Worm (Caenorhabditis elegans) whole organism, L4 larva: ENCODE measurements around the gene srbc-33.
"Not testable (repeated sequence)": the region's sequence is repeated elsewhere in the genome, so short reads cannot be mapped to it uniquely, and the experiment has no call there.

ENCODE experiments used
- F26F4.8 ChIP-seq: fragments of 200-800 bp; sonication (Bioruptor generic); conservative IDR thresholded peaks from 2 replicates; pipeline ENCODE4 v1.3.6; 2022; ENCODE audit warnings: missing genetic modification characterization, missing compliant biosample characterization
- F37D6.2 ChIP-seq: sonication (generic microtip); optimal IDR thresholded peaks from 2 replicates; lab custom pipeline; 2016; ENCODE audit warnings: mild to moderate bottlenecking, missing genetic modification characterization, missing compliant biosample characterization
- T20F7.1 ChIP-seq: fragments of 200-800 bp; sonication (Bioruptor generic); optimal IDR thresholded peaks from 2 replicates; lab custom pipeline; 2018; ENCODE audit warnings: mild to moderate bottlenecking, missing genetic modification characterization, missing compliant biosample characterization
- ZK337.2 ChIP-seq: fragments of 200-800 bp; sonication (Bioruptor generic); IDR thresholded peaks from 2 replicates; pipeline ENCODE4 v1.3.6; 2022; ENCODE audit warnings: missing genetic modification reagents, missing genetic modification characterization, missing compliant biosample characterization
- cey-2 ChIP-seq: sonication (generic microtip); optimal IDR thresholded peaks from 3 replicates; lab custom pipeline; 2017; ENCODE audit warnings: missing genetic modification characterization, mild to moderate bottlenecking, missing compliant biosample characterization, antibody characterized with exemption, borderline replicate concordance; ENCODE audit not compliant: insufficient read depth
- daf-12 ChIP-seq: fragments of 150-350 bp; optimal IDR thresholded peaks from 2 replicates; lab custom pipeline; 2014; ENCODE audit warnings: missing biosample characterization, missing genetic modification reagents, missing genetic modification characterization
- daf-16 ChIP-seq, 3 experiments: sonication (generic microtip); optimal IDR thresholded peaks; 2 replicates each; lab custom pipeline; 2016 to 2017; ENCODE audit warnings: missing genetic modification characterization in 3 of 3, missing genetic modification reagents in 3 of 3, mild to moderate bottlenecking in 2 of 3, missing compliant biosample characterization in 2 of 3, missing biosample characterization in 1 of 3, moderate library complexity in 1 of 3
- dmd-6 ChIP-seq: fragments of 200-800 bp; sonication (Bioruptor generic); IDR thresholded peaks from 2 replicates; pipeline ENCODE4 v1.3.6; 2022; ENCODE audit warnings: missing genetic modification reagents, missing genetic modification characterization, missing compliant biosample characterization
- dmd-9 ChIP-seq: fragments of 200-800 bp; sonication (Bioruptor generic); IDR thresholded peaks from 2 replicates; pipeline ENCODE4 v1.3.6; 2022; ENCODE audit warnings: missing genetic modification reagents, missing genetic modification characterization, missing compliant biosample characterization
- dve-1 ChIP-seq: sonication (generic microtip); optimal IDR thresholded peaks from 2 replicates; lab custom pipeline; 2017; ENCODE audit warnings: antibody characterized with exemption, mild to moderate bottlenecking, missing genetic modification characterization, missing compliant biosample characterization; ENCODE audit not compliant: insufficient read depth
- gei-8 ChIP-seq: fragments of 200-800 bp; sonication (Bioruptor generic); optimal IDR thresholded peaks from 2 replicates; lab custom pipeline; 2018; ENCODE audit warnings: mild to moderate bottlenecking, missing genetic modification characterization, missing compliant biosample characterization
- hif-1 ChIP-seq, 2 experiments: sonication (generic microtip); optimal IDR thresholded peaks; 2 replicates each; lab custom pipeline; 2016 to 2017; ENCODE audit warnings: missing compliant biosample characterization in 2 of 2, missing genetic modification characterization in 2 of 2, missing genetic modification reagents in 2 of 2, missing genotype in 2 of 2, mild to moderate bottlenecking in 1 of 2
- hlh-11 ChIP-seq: fragments of 200-800 bp; sonication (Bioruptor generic); optimal IDR thresholded peaks from 2 replicates; lab custom pipeline; 2018; ENCODE audit warnings: mild to moderate bottlenecking, missing genetic modification characterization, missing compliant biosample characterization
- hlh-30 ChIP-seq: sonication (generic microtip); optimal IDR thresholded peaks from 2 replicates; lab custom pipeline; 2017; ENCODE audit warnings: antibody characterized with exemption, mild to moderate bottlenecking, missing genetic modification characterization, missing compliant biosample characterization; ENCODE audit not compliant: insufficient read depth
- lin-1 ChIP-seq: fragments of 200-800 bp; sonication (Bioruptor generic); IDR thresholded peaks from 2 replicates; pipeline ENCODE4 v1.3.6; 2022; ENCODE audit warnings: missing genetic modification reagents, missing genetic modification characterization, missing compliant biosample characterization
- lin-29 ChIP-seq: fragments of 200-800 bp; sonication (Bioruptor generic); IDR thresholded peaks from 2 replicates; pipeline ENCODE4 v1.3.6; 2022; ENCODE audit warnings: missing genetic modification reagents, missing genetic modification characterization, missing compliant biosample characterization
- lir-3 ChIP-seq: sonication (generic microtip); optimal IDR thresholded peaks from 2 replicates; lab custom pipeline; 2016; ENCODE audit warnings: mild to moderate bottlenecking, missing genetic modification characterization, missing compliant biosample characterization
- lsy-2 ChIP-seq, 2 experiments: fragments of 150-350 bp in 1 of 2; sonication (generic microtip) in 1 of 2; optimal IDR thresholded peaks; 2 replicates each; lab custom pipeline; 2014 to 2017; ENCODE audit warnings: missing biosample characterization in 2 of 2, missing genetic modification characterization in 2 of 2
- madf-9 ChIP-seq: fragments of 200-800 bp; sonication (Bioruptor generic); conservative IDR thresholded peaks from 2 replicates; pipeline ENCODE4 v1.3.6; 2022; ENCODE audit warnings: missing genetic modification reagents, missing genetic modification characterization, missing compliant biosample characterization
- mdl-1 ChIP-seq, 2 experiments: fragments of 150-350 bp in 1 of 2; sonication (generic microtip) in 1 of 2; optimal IDR thresholded peaks; 2 replicates each; lab custom pipeline; 2014 to 2017; ENCODE audit warnings: missing biosample characterization in 2 of 2, missing genetic modification characterization in 2 of 2
- mdt-29 ChIP-seq: fragments of 200-800 bp; sonication (Bioruptor generic); IDR thresholded peaks from 2 replicates; pipeline ENCODE4 v1.3.6; 2022; ENCODE audit warnings: missing genetic modification reagents, missing genetic modification characterization, missing compliant biosample characterization
- nhr-28 ChIP-seq: fragments of 150-350 bp; optimal IDR thresholded peaks from 2 replicates; lab custom pipeline; 2014; ENCODE audit warnings: missing biosample characterization, missing genetic modification characterization
- nhr-41 ChIP-seq: fragments of 200-800 bp; sonication (Bioruptor generic); IDR thresholded peaks from 2 replicates; pipeline ENCODE4 v1.3.6; 2022; ENCODE audit warnings: missing genetic modification reagents, missing genetic modification characterization, missing compliant biosample characterization
- nhr-48 ChIP-seq: sonication (generic microtip); optimal IDR thresholded peaks from 2 replicates; lab custom pipeline; 2016; ENCODE audit warnings: mild to moderate bottlenecking, missing genetic modification characterization, missing compliant biosample characterization
- nhr-77 ChIP-seq: fragments of 150-350 bp; optimal IDR thresholded peaks from 2 replicates; lab custom pipeline; 2014; ENCODE audit warnings: missing biosample characterization, missing genetic modification characterization
- php-3 ChIP-seq: fragments of 200-800 bp; sonication (Bioruptor generic); IDR thresholded peaks from 2 replicates; pipeline ENCODE4 v1.3.6; 2022; ENCODE audit warnings: missing genetic modification reagents, missing genetic modification characterization, missing compliant biosample characterization
- pqm-1 ChIP-seq: sonication (generic microtip); optimal IDR thresholded peaks from 2 replicates; lab custom pipeline; 2017; ENCODE audit warnings: missing biosample characterization, missing genetic modification characterization
- rbr-2 ChIP-seq: sonication (generic microtip); optimal IDR thresholded peaks from 2 replicates; lab custom pipeline; 2016; ENCODE audit warnings: missing genotype, missing genetic modification characterization, missing compliant biosample characterization
- sdz-12 ChIP-seq: fragments of 200-800 bp; sonication (Bioruptor generic); optimal IDR thresholded peaks from 2 replicates; lab custom pipeline; 2018; ENCODE audit warnings: mild to moderate bottlenecking, missing genetic modification characterization, missing compliant biosample characterization
- spr-1 ChIP-seq: sonication (generic microtip); optimal IDR thresholded peaks from 2 replicates; lab custom pipeline; 2016; ENCODE audit warnings: mild to moderate bottlenecking, missing genetic modification characterization, missing compliant biosample characterization
- tra-1 ChIP-seq: fragments of 200-800 bp; sonication (Bioruptor generic); IDR thresholded peaks from 2 replicates; pipeline ENCODE4 v1.3.6; 2022; ENCODE audit warnings: missing genetic modification reagents, missing genetic modification characterization, missing compliant biosample characterization
- unc-62 ChIP-seq, 3 experiments: fragments of 150-350 bp in 1 of 3; sonication (generic microtip); optimal IDR thresholded peaks in 2 of 3; peaks in 1 of 3; 1 replicate in 1 of 3; 2 replicates in 2 of 3; lab custom pipeline; 2014 to 2017; ENCODE audit warnings: missing biosample characterization in 3 of 3, missing genetic modification characterization in 3 of 3, missing genetic modification reagents in 3 of 3, missing genotype in 1 of 3
- zag-1 ChIP-seq: fragments of 150-350 bp; optimal IDR thresholded peaks from 2 replicates; lab custom pipeline; 2014; ENCODE audit warnings: missing biosample characterization, missing genetic modification characterization
- zfp-2 ChIP-seq: sonication (generic microtip); optimal IDR thresholded peaks from 2 replicates; lab custom pipeline; 2016; ENCODE audit warnings: mild to moderate bottlenecking, missing genetic modification characterization, missing compliant biosample characterization
- zfp-3 ChIP-seq: fragments of 200-800 bp; sonication (Bioruptor generic); conservative IDR thresholded peaks from 2 replicates; pipeline ENCODE4 v1.3.6; 2022; ENCODE audit warnings: missing genetic modification reagents, missing genetic modification characterization, missing compliant biosample characterization

The srbc-33 gene

DNA sequence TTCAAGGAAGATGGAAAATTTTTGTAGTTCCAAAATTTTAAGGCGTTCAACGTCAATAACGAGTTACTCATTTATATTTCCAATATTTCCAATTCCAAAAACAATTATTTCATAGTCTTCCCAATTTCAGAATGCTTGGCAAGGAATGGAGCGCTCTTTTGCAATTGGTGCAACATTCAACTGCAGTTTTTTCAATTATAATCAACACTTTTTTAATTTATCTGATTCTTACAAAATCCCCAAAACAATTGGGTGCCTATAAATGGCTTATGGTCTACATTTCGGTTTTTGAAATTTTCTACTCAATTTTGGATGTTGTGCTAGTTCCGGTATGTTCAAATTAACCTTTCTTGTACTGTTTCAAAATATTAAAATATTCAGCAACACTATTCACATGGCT is 23.1 kb upstream of the srbc-33 start, which contains the start of gene str-225:
TSS of gene str-225 (plus strand) at position 132 of the 400 bp plus-strand sequence.
- peak in 1 of 2 experiments; percentile 93 for TF ChIP-seq unc-62 (GFP tag; optimal IDR thresholded peaks at IDR 0.05 in 1 of 2; lab: Kevin White, UChicago)
- no peak for TF ChIP-seq unc-62 (tag; optimal IDR thresholded peaks at IDR 0.05; lab: Kevin White, UChicago)
- no peak for TF ChIP-seq spr-1 (tag; lab: Kevin White, UChicago)

ce11 chrV:3506252-3506651 is 21.6 kb upstream of the srbc-33 start, which contains the start of gene ugt-64:
ugt-64 (minus strand) TSS chrV:3506352.
- TF ChIP-seq F37D6.2 (tag; lab: Kevin White, UChicago); mdt-29 (GFP tag; lab: Robert Waterston, UW); hif-1 (tag; optimal IDR thresholded peaks at IDR 0.05; lab: Kevin White, UChicago): not testable (repeated sequence)

DNA sequence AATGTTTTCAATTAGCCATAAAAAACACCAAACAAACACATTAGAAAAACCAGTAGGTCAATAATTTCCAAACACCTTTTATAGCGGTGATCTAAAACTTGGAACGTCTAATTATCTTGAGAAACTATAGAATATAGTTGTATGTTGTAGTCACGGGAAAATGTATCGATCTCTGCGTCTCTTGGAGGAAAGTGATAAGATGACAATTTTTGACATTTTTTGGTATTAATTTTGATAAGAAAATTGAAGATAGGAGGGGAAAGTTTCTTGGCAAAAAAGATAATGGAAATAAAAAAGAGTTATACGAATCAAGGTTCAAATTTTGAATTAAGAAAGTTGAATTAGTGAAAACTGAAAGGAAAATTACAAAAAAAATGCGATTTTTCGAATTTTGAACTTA is 21.1 kb upstream of the srbc-33 start:
- no peak for TF ChIP-seq sdz-12
- TF ChIP-seq zfp-3 (GFP tag; lab: Robert Waterston, UW) = no peak
- peak; percentile 78 for TF ChIP-seq nhr-77 (tag; lab: Kevin White, UChicago)
- peak; percentile 100 for TF ChIP-seq nhr-28
- no peak for TF ChIP-seq dmd-9 (GFP tag; lab: Robert Waterston, UW)
- TF ChIP-seq zag-1 = no peak
- 0 out of 2 replicates have a peak, but pooled peaks have one; percentile 22 for TF ChIP-seq nhr-41 (GFP tag; lab: Robert Waterston, UW)
- TF ChIP-seq spr-1 (tag; lab: Kevin White, UChicago) = no peak
- no peak for TF ChIP-seq cey-2
- peak; percentile 78 for TF ChIP-seq pqm-1 (tag; lab: Kevin White, UChicago)
- TF ChIP-seq madf-9 (GFP tag; lab: Robert Waterston, UW) = no peak
- no peak for TF ChIP-seq lir-3
- peak; percentile 69 for TF ChIP-seq hlh-30
- TF ChIP-seq zfp-2 (tag; lab: Kevin White, UChicago) = no peak
- peak; percentile 79; the same call in 1 of the 2 replicates for TF ChIP-seq php-3 (GFP tag; lab: Robert Waterston, UW)
- TF ChIP-seq daf-16 (GFP tag; optimal IDR thresholded peaks at IDR 0.05; lab: Kevin White, UChicago) = peak in 1 of 2 experiments; percentile 47
- peak; percentile 82 for TF ChIP-seq daf-16 (tag; optimal IDR thresholded peaks at IDR 0.05; lab: Kevin White, UChicago)
- peak in 1 of 2 experiments; percentile 44 for TF ChIP-seq mdl-1 (tag; optimal IDR thresholded peaks at IDR 0.05; lab: Kevin White, UChicago)
- TF ChIP-seq daf-12 (tag; lab: Kevin White, UChicago) = no peak
- peak; percentile 63 for TF ChIP-seq nhr-48 (tag; lab: Kevin White, UChicago)
- no peak for TF ChIP-seq F26F4.8 (GFP tag; lab: Robert Waterston, UW)
- TF ChIP-seq hlh-11 (tag; lab: Kevin White, UChicago) = peak; percentile 77
- peak; percentile 72 for TF ChIP-seq T20F7.1 (GFP tag; lab: Kevin White, UChicago)
- TF ChIP-seq dmd-6 = peak; percentile 98
- TF ChIP-seq dve-1 (tag; lab: Kevin White, UChicago) = peak; percentile 89
- no peak for TF ChIP-seq ZK337.2 (GFP tag; lab: Robert Waterston, UW)
- no peak for TF ChIP-seq rbr-2 (tag; lab: Kevin White, UChicago)
- peak; percentile 60; the same call in 1 of the 2 replicates for TF ChIP-seq tra-1 (GFP tag; lab: Robert Waterston, UW)
- TF ChIP-seq lin-1 (GFP tag; lab: Robert Waterston, UW) = peak; percentile 55; the same call in 1 of the 2 replicates
- TF ChIP-seq, all 104 proteins: peak for 15

DNA sequence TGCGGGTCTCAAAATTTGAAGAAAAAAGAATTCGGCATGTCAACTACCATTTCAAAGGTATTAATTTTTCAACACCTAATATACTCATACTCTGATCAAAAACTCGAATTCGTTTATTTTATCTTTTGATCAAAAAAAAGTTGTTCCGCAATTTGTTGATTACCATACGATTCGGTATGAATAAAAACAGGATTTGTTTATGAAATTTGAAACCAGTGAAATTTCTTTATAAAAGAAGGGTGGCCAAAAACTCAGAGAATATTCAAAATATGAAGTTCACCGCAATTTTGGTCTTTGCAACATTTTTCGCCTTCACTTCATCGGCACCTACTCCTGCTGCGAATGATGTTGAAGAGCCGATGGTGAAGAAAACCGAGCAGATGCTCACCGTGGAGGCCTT is 17.4 kb upstream of the srbc-33 start, which contains the start of the genes C07G3.8 and C07G3.10:
TSS of gene C07G3.8 (minus strand) at position 101 of the 400 bp plus-strand sequence.
TSS of gene C07G3.10 (plus strand) at position 270 of the 400 bp plus-strand sequence.
- TF ChIP-seq lsy-2 (tag; optimal IDR thresholded peaks at IDR 0.05; lab: Kevin White, UChicago) (no peak), daf-16 (GFP tag; optimal IDR thresholded peaks at IDR 0.05; lab: Kevin White, UChicago) (no peak), daf-16 (tag; optimal IDR thresholded peaks at IDR 0.05; lab: Kevin White, UChicago) (no peak), madf-9 (GFP tag; lab: Robert Waterston, UW) (no peak), dmd-9 (GFP tag; lab: Robert Waterston, UW) (no peak), gei-8 (GFP tag; lab: Kevin White, UChicago) (no peak), lin-29 (GFP tag; lab: Robert Waterston, UW) (no peak)
